Worm (Caenorhabditis elegans) whole organism, L4 larva: Measurements from ENCODE around the gene lgmn-1.

ENCODE experiments used
- F10B5.3 ChIP-seq: sonication (generic microtip); optimal IDR thresholded peaks from 2 replicates; lab custom pipeline; 2016; ENCODE audit warnings: mild to moderate bottlenecking, missing genetic modification characterization, missing compliant biosample characterization
- F26F4.8 ChIP-seq: fragments of 200-800 bp; sonication (Bioruptor generic); conservative IDR thresholded peaks from 2 replicates; pipeline ENCODE4 v1.3.6; 2022; ENCODE audit warnings: missing genetic modification characterization, missing compliant biosample characterization
- F37D6.2 ChIP-seq: sonication (generic microtip); optimal IDR thresholded peaks from 2 replicates; lab custom pipeline; 2016; ENCODE audit warnings: mild to moderate bottlenecking, missing genetic modification characterization, missing compliant biosample characterization
- F44E2.7 ChIP-seq: fragments of 200-800 bp; sonication (Bioruptor generic); IDR thresholded peaks from 2 replicates; pipeline ENCODE4 v2.1.2; 2022; ENCODE audit warnings: missing genetic modification characterization, missing compliant biosample characterization
- R02D3.7 ChIP-seq: fragments of 150-350 bp; sonication (generic microtip); optimal IDR thresholded peaks from 3 replicates; lab custom pipeline; 2014; ENCODE audit warnings: missing biosample characterization, missing genetic modification characterization
- T26A8.4 ChIP-seq: fragments of 200-800 bp; sonication (Bioruptor generic); IDR thresholded peaks from 2 replicates; pipeline ENCODE4 v1.3.6; 2022; ENCODE audit warnings: missing genetic modification characterization, missing compliant biosample characterization
- Y105C5A.15 ChIP-seq: fragments of 200-800 bp; sonication (Bioruptor generic); IDR thresholded peaks from 2 replicates; pipeline ENCODE4 v1.3.6; 2022; ENCODE audit warnings: missing genetic modification characterization, missing compliant biosample characterization
- Y48G9A.11 ChIP-seq: fragments of 200-800 bp; sonication (Bioruptor generic); IDR thresholded peaks from 2 replicates; pipeline ENCODE4 v1.3.6; 2022; ENCODE audit warnings: missing genetic modification reagents, missing genetic modification characterization, missing compliant biosample characterization
- Y75B8A.6 ChIP-seq: fragments of 200-800 bp; sonication (Bioruptor generic); IDR thresholded peaks from 2 replicates; pipeline ENCODE4 v1.3.6; 2022; ENCODE audit warnings: missing genetic modification reagents, missing genetic modification characterization, missing compliant biosample characterization
- ZK337.2 ChIP-seq: fragments of 200-800 bp; sonication (Bioruptor generic); IDR thresholded peaks from 2 replicates; pipeline ENCODE4 v1.3.6; 2022; ENCODE audit warnings: missing genetic modification reagents, missing genetic modification characterization, missing compliant biosample characterization
- ZK546.5 ChIP-seq, 2 experiments: sonication (generic microtip); optimal IDR thresholded peaks; 2 replicates each; lab custom pipeline; 2017; ENCODE audit warnings: missing biosample characterization in 2 of 2, missing genetic modification characterization in 2 of 2
- aha-1 ChIP-seq: fragments of 150-350 bp; peaks from one replicate; lab custom pipeline; 2014; ENCODE audit warnings: missing biosample characterization, missing genetic modification characterization
- arid-1 ChIP-seq: fragments of 200-800 bp; sonication (Bioruptor generic); conservative IDR thresholded peaks from 2 replicates; pipeline ENCODE4 v1.3.6; 2022; ENCODE audit warnings: missing genetic modification reagents, missing genetic modification characterization, missing compliant biosample characterization
- attf-4 ChIP-seq: sonication (generic microtip); optimal IDR thresholded peaks from 3 replicates; lab custom pipeline; 2017; ENCODE audit warnings: missing biosample characterization, missing genetic modification characterization
- ceh-82 ChIP-seq: sonication (generic microtip); optimal IDR thresholded peaks from 2 replicates; lab custom pipeline; 2017; ENCODE audit warnings: missing biosample characterization, missing genetic modification characterization
- cey-2 ChIP-seq: sonication (generic microtip); optimal IDR thresholded peaks from 3 replicates; lab custom pipeline; 2017; ENCODE audit warnings: missing genetic modification characterization, mild to moderate bottlenecking, missing compliant biosample characterization, antibody characterized with exemption, borderline replicate concordance; ENCODE audit not compliant: insufficient read depth
- daf-12 ChIP-seq: fragments of 150-350 bp; optimal IDR thresholded peaks from 2 replicates; lab custom pipeline; 2014; ENCODE audit warnings: missing biosample characterization, missing genetic modification reagents, missing genetic modification characterization
- daf-8 ChIP-seq: fragments of 200-800 bp; sonication (Bioruptor generic); IDR thresholded peaks from 2 replicates; pipeline ENCODE4 v1.3.6; 2022; ENCODE audit warnings: missing genetic modification characterization, missing compliant biosample characterization
- dmd-6 ChIP-seq: fragments of 200-800 bp; sonication (Bioruptor generic); IDR thresholded peaks from 2 replicates; pipeline ENCODE4 v1.3.6; 2022; ENCODE audit warnings: missing genetic modification reagents, missing genetic modification characterization, missing compliant biosample characterization
- dpl-1 ChIP-seq: fragments of 150-350 bp; optimal IDR thresholded peaks from 2 replicates; lab custom pipeline; 2014; ENCODE audit warnings: missing biosample characterization, missing genetic modification reagents, missing genetic modification characterization
- duxl-1 ChIP-seq: sonication (generic microtip); optimal IDR thresholded peaks from 2 replicates; lab custom pipeline; 2016; ENCODE audit warnings: mild to moderate bottlenecking, missing genetic modification characterization, moderate library complexity, missing compliant biosample characterization; ENCODE audit not compliant: poor library complexity
- dve-1 ChIP-seq: sonication (generic microtip); optimal IDR thresholded peaks from 2 replicates; lab custom pipeline; 2017; ENCODE audit warnings: antibody characterized with exemption, mild to moderate bottlenecking, missing genetic modification characterization, missing compliant biosample characterization; ENCODE audit not compliant: insufficient read depth
- egl-27 ChIP-seq: sonication (generic microtip); optimal IDR thresholded peaks from 3 replicates; lab custom pipeline; 2017; ENCODE audit warnings: missing biosample characterization, missing genetic modification reagents, missing genetic modification characterization
- fos-1 ChIP-seq: fragments of 150-350 bp; optimal IDR thresholded peaks from 2 replicates; lab custom pipeline; 2014; ENCODE audit warnings: missing biosample characterization, missing genetic modification characterization
- gei-8 ChIP-seq: fragments of 200-800 bp; sonication (Bioruptor generic); optimal IDR thresholded peaks from 2 replicates; lab custom pipeline; 2018; ENCODE audit warnings: mild to moderate bottlenecking, missing genetic modification characterization, missing compliant biosample characterization
- hlh-11 ChIP-seq: fragments of 200-800 bp; sonication (Bioruptor generic); optimal IDR thresholded peaks from 2 replicates; lab custom pipeline; 2018; ENCODE audit warnings: mild to moderate bottlenecking, missing genetic modification characterization, missing compliant biosample characterization
- jun-1 ChIP-seq: fragments of 150-350 bp; optimal IDR thresholded peaks from 2 replicates; lab custom pipeline; 2014; ENCODE audit warnings: missing biosample characterization, missing genetic modification reagents, missing genetic modification characterization
- lim-7 ChIP-seq: fragments of 200-800 bp; sonication (Bioruptor generic); IDR thresholded peaks from 2 replicates; pipeline ENCODE4 v1.3.6; 2022; ENCODE audit warnings: missing genetic modification characterization, missing compliant biosample characterization
- lin-13 ChIP-seq: fragments of 150-350 bp; optimal IDR thresholded peaks from 2 replicates; lab custom pipeline; 2014; ENCODE audit warnings: missing biosample characterization, missing genetic modification reagents, missing genetic modification characterization
- lin-15B ChIP-seq: fragments of 150-350 bp; sonication (generic microtip); optimal IDR thresholded peaks from 3 replicates; lab custom pipeline; 2014; ENCODE audit warnings: missing biosample characterization, missing genetic modification characterization
- lin-29 ChIP-seq: fragments of 200-800 bp; sonication (Bioruptor generic); IDR thresholded peaks from 2 replicates; pipeline ENCODE4 v1.3.6; 2022; ENCODE audit warnings: missing genetic modification reagents, missing genetic modification characterization, missing compliant biosample characterization
- lin-38 ChIP-seq: fragments of 200-800 bp; sonication (Bioruptor generic); IDR thresholded peaks from 2 replicates; pipeline ENCODE4 v1.3.6; 2022; ENCODE audit warnings: missing genetic modification reagents, missing genetic modification characterization, missing compliant biosample characterization
- lir-3 ChIP-seq: sonication (generic microtip); optimal IDR thresholded peaks from 2 replicates; lab custom pipeline; 2016; ENCODE audit warnings: mild to moderate bottlenecking, missing genetic modification characterization, missing compliant biosample characterization
- madf-9 ChIP-seq: fragments of 200-800 bp; sonication (Bioruptor generic); conservative IDR thresholded peaks from 2 replicates; pipeline ENCODE4 v1.3.6; 2022; ENCODE audit warnings: missing genetic modification reagents, missing genetic modification characterization, missing compliant biosample characterization
- mdl-1 ChIP-seq, 2 experiments: fragments of 150-350 bp in 1 of 2; sonication (generic microtip) in 1 of 2; optimal IDR thresholded peaks; 2 replicates each; lab custom pipeline; 2014 to 2017; ENCODE audit warnings: missing biosample characterization in 2 of 2, missing genetic modification characterization in 2 of 2
- mxl-2 ChIP-seq: fragments of 200-800 bp; sonication (Bioruptor generic); conservative IDR thresholded peaks from 2 replicates; pipeline ENCODE4 v1.3.6; 2022; ENCODE audit warnings: missing genetic modification reagents, missing genetic modification characterization, missing compliant biosample characterization
- nhr-102 ChIP-seq: sonication (generic microtip); optimal IDR thresholded peaks from 2 replicates; lab custom pipeline; 2016; ENCODE audit warnings: mild to moderate bottlenecking, missing genetic modification characterization, moderate library complexity, missing compliant biosample characterization
- nhr-11 ChIP-seq: fragments of 150-350 bp; optimal IDR thresholded peaks from 2 replicates; lab custom pipeline; 2014; ENCODE audit warnings: missing biosample characterization, missing genetic modification characterization
- nhr-111 ChIP-seq: fragments of 200-800 bp; sonication (Bioruptor generic); optimal IDR thresholded peaks from 2 replicates; lab custom pipeline; 2018; ENCODE audit warnings: mild to moderate bottlenecking, missing genetic modification characterization, missing compliant biosample characterization
- nhr-28 ChIP-seq: fragments of 150-350 bp; optimal IDR thresholded peaks from 2 replicates; lab custom pipeline; 2014; ENCODE audit warnings: missing biosample characterization, missing genetic modification characterization
- nhr-42 ChIP-seq: fragments of 200-800 bp; sonication (Bioruptor generic); IDR thresholded peaks from 2 replicates; pipeline ENCODE4 v1.3.6; 2022; ENCODE audit warnings: missing genetic modification characterization, missing compliant biosample characterization
- nhr-48 ChIP-seq: sonication (generic microtip); optimal IDR thresholded peaks from 2 replicates; lab custom pipeline; 2016; ENCODE audit warnings: mild to moderate bottlenecking, missing genetic modification characterization, missing compliant biosample characterization
- nhr-76 ChIP-seq: fragments of 150-350 bp; optimal IDR thresholded peaks from 2 replicates; lab custom pipeline; 2014; ENCODE audit warnings: missing biosample characterization, missing genetic modification characterization
- nhr-77 ChIP-seq: fragments of 150-350 bp; optimal IDR thresholded peaks from 2 replicates; lab custom pipeline; 2014; ENCODE audit warnings: missing biosample characterization, missing genetic modification characterization
- rbr-2 ChIP-seq: sonication (generic microtip); optimal IDR thresholded peaks from 2 replicates; lab custom pipeline; 2016; ENCODE audit warnings: missing genotype, missing genetic modification characterization, missing compliant biosample characterization
- set-16 ChIP-seq: fragments of 200-800 bp; sonication (Bioruptor generic); IDR thresholded peaks from 2 replicates; pipeline ENCODE4 v1.3.6; 2022; ENCODE audit warnings: missing genetic modification reagents, missing genetic modification characterization, missing compliant biosample characterization
- skn-1 ChIP-seq: fragments of 150-350 bp; optimal IDR thresholded peaks from 2 replicates; lab custom pipeline; 2014; ENCODE audit warnings: missing biosample characterization, missing genetic modification characterization
- spr-3 ChIP-seq: fragments of 200-800 bp; sonication (Bioruptor generic); optimal IDR thresholded peaks from 2 replicates; lab custom pipeline; 2018; ENCODE audit warnings: mild to moderate bottlenecking, missing genetic modification characterization, missing compliant biosample characterization
- unc-130 ChIP-seq: sonication (generic microtip); optimal IDR thresholded peaks from 2 replicates; lab custom pipeline; 2016; ENCODE audit warnings: missing genetic modification reagents, missing genetic modification characterization, missing compliant biosample characterization
- unc-39 ChIP-seq: sonication (generic microtip); optimal IDR thresholded peaks from 2 replicates; lab custom pipeline; 2017; ENCODE audit warnings: missing biosample characterization, missing genetic modification characterization
- zip-11 ChIP-seq: fragments of 200-800 bp; sonication (Bioruptor generic); IDR thresholded peaks from 2 replicates; pipeline ENCODE4 v1.3.6; 2022; ENCODE audit warnings: missing genetic modification characterization, missing compliant biosample characterization
- ztf-11 ChIP-seq: fragments of 150-350 bp; optimal IDR thresholded peaks from 2 replicates; lab custom pipeline; 2014; ENCODE audit warnings: missing biosample characterization, missing genetic modification characterization
- ztf-7 ChIP-seq: fragments of 150-350 bp; optimal IDR thresholded peaks from 2 replicates; lab custom pipeline; 2014; ENCODE audit warnings: missing biosample characterization, missing genetic modification characterization

The lgmn-1 gene

ce11 chrV:12465399-12465798 is 47.5 kb upstream of the lgmn-1 start (continued):
- TF ChIP-seq nhr-102, result no peak
- no peak for TF ChIP-seq duxl-1
- no peak for TF ChIP-seq madf-9 (GFP tag; lab: Robert Waterston, UW)
- peak; percentile 92 for TF ChIP-seq rbr-2 (tag; lab: Kevin White, UChicago)
- 0 out of 2 replicates have a peak, but pooled peaks have one; percentile 29 for TF ChIP-seq Y75B8A.6
- TF ChIP-seq lir-3 (tag; lab: Kevin White, UChicago), result no peak
- TF ChIP-seq set-16 (GFP tag; lab: Robert Waterston, UW), result peak; percentile 95
- TF ChIP-seq ZK337.2, result no peak
- no peak for TF ChIP-seq daf-8 (GFP tag; lab: Robert Waterston, UW)
- no peak for TF ChIP-seq lin-15B
- TF ChIP-seq lim-7 (GFP tag; lab: Robert Waterston, UW), result no peak
- TF ChIP-seq lin-13 (GFP tag; lab: Kevin White, UChicago), result no peak
- peak in 1 of 2 experiments; percentile 68 for TF ChIP-seq mdl-1 (tag; optimal IDR thresholded peaks at IDR 0.05; lab: Kevin White, UChicago)
- TF ChIP-seq zip-11 (GFP tag; lab: Robert Waterston, UW), result no peak
- no peak for TF ChIP-seq Y48G9A.11
- TF ChIP-seq spr-3 (GFP tag; lab: Kevin White, UChicago), result no peak
- 0 out of 2 replicates have a peak, but pooled peaks have one; percentile 45 for TF ChIP-seq T26A8.4 (GFP tag; lab: Robert Waterston, UW)
- no peak for TF ChIP-seq skn-1 (tag; lab: Kevin White, UChicago)
- no peak for TF ChIP-seq arid-1 (GFP tag; lab: Robert Waterston, UW)
- TF ChIP-seq nhr-77 (tag; lab: Kevin White, UChicago), result no peak
- TF ChIP-seq nhr-42 (GFP tag; lab: Robert Waterston, UW), result no peak
- TF ChIP-seq ztf-7 (tag; lab: Kevin White, UChicago), result no peak
- peak; percentile 57 for TF ChIP-seq dpl-1 (GFP tag; lab: Kevin White, UChicago)
- no peak for TF ChIP-seq R02D3.7
- TF ChIP-seq lin-29 (GFP tag; lab: Robert Waterston, UW), result no peak
- TF ChIP-seq Y105C5A.15 (GFP tag; lab: Robert Waterston, UW), result no peak
- no peak for TF ChIP-seq ZK546.5 (tag; optimal IDR thresholded peaks at IDR 0.05; lab: Kevin White, UChicago)
- TF ChIP-seq unc-130 (GFP tag; lab: Kevin White, UChicago), result no peak
- TF ChIP-seq mxl-2 (GFP tag; lab: Robert Waterston, UW), result no peak
- TF ChIP-seq F37D6.2 (tag; lab: Kevin White, UChicago), result peak; percentile 67
- no peak for TF ChIP-seq cey-2 (tag; lab: Kevin White, UChicago)
- TF ChIP-seq fos-1 (tag; lab: Kevin White, UChicago), result no peak
- TF ChIP-seq aha-1, result no peak
- TF ChIP-seq nhr-76 (tag; lab: Kevin White, UChicago), result no peak
- TF ChIP-seq egl-27, result no peak
- TF ChIP-seq F44E2.7, result no peak
- TF ChIP-seq jun-1 (tag; lab: Kevin White, UChicago), result no peak
- no peak for TF ChIP-seq lin-38 (GFP tag; lab: Robert Waterston, UW)
- TF ChIP-seq nhr-11, result peak; percentile 80
- TF ChIP-seq F10B5.3 (tag; lab: Kevin White, UChicago), result no peak
- TF ChIP-seq unc-39 (tag; lab: Kevin White, UChicago), result no peak
- TF ChIP-seq attf-4 (tag; lab: Kevin White, UChicago), result no peak
- TF ChIP-seq nhr-28 (tag; lab: Kevin White, UChicago), result peak; percentile 42
- peak; percentile 42 for TF ChIP-seq dve-1 (tag; lab: Kevin White, UChicago)
- no peak for TF ChIP-seq ceh-82
- TF ChIP-seq daf-12 (tag; lab: Kevin White, UChicago), result no peak
- TF ChIP-seq gei-8, result no peak
- peak; percentile 74 for TF ChIP-seq hlh-11 (tag; lab: Kevin White, UChicago)
- no peak for TF ChIP-seq nhr-111
- TF ChIP-seq nhr-48 (tag; lab: Kevin White, UChicago), result peak; percentile 46
- TF ChIP-seq F26F4.8 (GFP tag; lab: Robert Waterston, UW), result no peak
- peak; percentile 60 for TF ChIP-seq dmd-6
- TF ChIP-seq ztf-11 (tag; lab: Kevin White, UChicago), result no peak
